Fruit fly (Drosophila melanogaster) whole organism, embryonic: Measurements from ENCODE around the gene Rrp45.

Experiments used
- Adf1 ChIP-seq: fragments of 200-800 bp; sonication (Bioruptor generic); IDR thresholded peaks from 2 replicates; pipeline ENCODE4 v1.3.6; 2022; ENCODE audit warnings: missing biosample characterization, missing genetic modification characterization
- C15 ChIP-seq: fragments of 200-800 bp; sonication (Bioruptor generic); IDR thresholded peaks from 3 replicates; pipeline ENCODE4 v1.3.6; 2022; ENCODE audit warnings: missing biosample characterization, missing genetic modification characterization
- CG11247 ChIP-seq: fragments of 200-800 bp; sonication (Bioruptor generic); IDR thresholded peaks from 2 replicates; pipeline ENCODE4 v1.3.6; 2022; ENCODE audit warnings: missing biosample characterization, missing genetic modification characterization
- CG12299 ChIP-seq: fragments of 200-800 bp; sonication (Bioruptor generic); optimal IDR thresholded peaks from 2 replicates; lab custom pipeline; 2018; ENCODE audit warnings: missing biosample characterization, mild to moderate bottlenecking, missing genetic modification characterization
- CG12391 ChIP-seq: fragments of 200-800 bp; sonication (Bioruptor generic); optimal IDR thresholded peaks from 3 replicates; lab custom pipeline; 2018; ENCODE audit warnings: missing biosample characterization, mild to moderate bottlenecking, missing genetic modification characterization, moderate library complexity
- CG13775 ChIP-seq: fragments of 200-800 bp; sonication (Bioruptor generic); optimal IDR thresholded peaks from 3 replicates; lab custom pipeline; 2017; ENCODE audit warnings: missing biosample characterization, mild to moderate bottlenecking, missing genetic modification characterization
- CG14667 ChIP-seq: fragments of 200-800 bp; sonication (Bioruptor generic); IDR thresholded peaks from 2 replicates; pipeline ENCODE4 v1.3.6; 2022; ENCODE audit warnings: missing biosample characterization, missing genetic modification characterization
- CG15601 ChIP-seq: fragments of 200-800 bp; sonication (Bioruptor generic); optimal IDR thresholded peaks from 3 replicates; lab custom pipeline; 2019; ENCODE audit warnings: missing biosample characterization, mild to moderate bottlenecking, missing genetic modification characterization, moderate library complexity
- CG17328 ChIP-seq: fragments of 200-800 bp; sonication (Bioruptor generic); IDR thresholded peaks from 2 replicates; pipeline ENCODE4 v1.3.6; 2022; ENCODE audit warnings: missing biosample characterization, missing genetic modification characterization
- CG2712 ChIP-seq: fragments of 200-800 bp; optimal IDR thresholded peaks from 3 replicates; lab custom pipeline; 2019; ENCODE audit warnings: missing biosample characterization, mild to moderate bottlenecking, missing genetic modification characterization, moderate library complexity
- CG3065 ChIP-seq: fragments of 200-800 bp; sonication (Bioruptor generic); optimal IDR thresholded peaks from 2 replicates; lab custom pipeline; 2016; ENCODE audit warnings: missing biosample characterization, missing genetic modification characterization
- CG3163 ChIP-seq: fragments of 200-800 bp; sonication (Bioruptor generic); optimal IDR thresholded peaks from 3 replicates; lab custom pipeline; 2016; ENCODE audit warnings: missing biosample characterization, missing genetic modification characterization
- CG4360 ChIP-seq: fragments of 200-800 bp; sonication (Bioruptor generic); IDR thresholded peaks from 2 replicates; pipeline ENCODE4 v1.3.6; 2022; ENCODE audit warnings: missing biosample characterization, missing genetic modification characterization
- CG43689 ChIP-seq: fragments of 200-800 bp; sonication (Bioruptor generic); IDR thresholded peaks from 2 replicates; pipeline ENCODE4 v1.3.6; 2022; ENCODE audit warnings: missing biosample characterization, missing genetic modification characterization
- CG5180 ChIP-seq: fragments of 200-800 bp; sonication (Bioruptor generic); optimal IDR thresholded peaks from 3 replicates; lab custom pipeline; 2017; ENCODE audit warnings: missing biosample characterization, missing genetic modification characterization, mild to moderate bottlenecking, moderate library complexity, missing genetic modification reagents
- CG6254 ChIP-seq: fragments of 200-800 bp; sonication (Bioruptor generic); optimal IDR thresholded peaks from 3 replicates; lab custom pipeline; 2017; ENCODE audit warnings: mild to moderate bottlenecking, missing biosample characterization, missing genetic modification reagents, missing genetic modification characterization
- CG6654 ChIP-seq: fragments of 200-800 bp; sonication (Bioruptor generic); optimal IDR thresholded peaks from 2 replicates; lab custom pipeline; 2017; ENCODE audit warnings: missing biosample characterization, mild to moderate bottlenecking, missing genetic modification characterization
- CG7556 ChIP-seq: fragments of 200-800 bp; sonication (Bioruptor generic); optimal IDR thresholded peaks from 2 replicates; lab custom pipeline; 2017; ENCODE audit warnings: missing biosample characterization, mild to moderate bottlenecking, missing genetic modification characterization
- CG7963 ChIP-seq: fragments of 200-800 bp; sonication (Bioruptor generic); IDR thresholded peaks from 3 replicates; pipeline ENCODE4 v1.3.6; 2022; ENCODE audit warnings: missing biosample characterization, missing genetic modification characterization; ENCODE audit not compliant: partially characterized antibody
- CG8388 ChIP-seq: fragments of 200-800 bp; sonication (Bioruptor generic); optimal IDR thresholded peaks from 2 replicates; lab custom pipeline; 2019; ENCODE audit warnings: missing biosample characterization, mild to moderate bottlenecking, missing genetic modification characterization, moderate library complexity
- CG9609 ChIP-seq: fragments of 200-800 bp; sonication (Bioruptor generic); optimal IDR thresholded peaks from 3 replicates; lab custom pipeline; 2016; ENCODE audit warnings: missing biosample characterization, missing genetic modification characterization
- Doc2 ChIP-seq: fragments of 200-800 bp; sonication (Bioruptor generic); IDR thresholded peaks from 2 replicates; pipeline ENCODE4 v1.3.6; 2022; ENCODE audit warnings: missing biosample characterization, missing genetic modification characterization
- HLHmδ ChIP-seq: fragments of 200-800 bp; sonication (Bioruptor generic); optimal IDR thresholded peaks from 2 replicates; lab custom pipeline; 2018; ENCODE audit warnings: missing biosample characterization, mild to moderate bottlenecking, missing genetic modification characterization, moderate library complexity
- Jarid2 ChIP-seq: fragments of 200-800 bp; sonication (Bioruptor generic); optimal IDR thresholded peaks from 3 replicates; lab custom pipeline; 2017; ENCODE audit warnings: mild to moderate bottlenecking, missing biosample characterization, missing genetic modification reagents, missing genetic modification characterization
- Mes4 ChIP-seq: fragments of 200-800 bp; sonication (Bioruptor generic); optimal IDR thresholded peaks from 2 replicates; lab custom pipeline; 2016; ENCODE audit warnings: missing biosample characterization, missing genetic modification characterization
- PHDP ChIP-seq: fragments of 200-800 bp; sonication (Bioruptor generic); optimal IDR thresholded peaks from 3 replicates; lab custom pipeline; 2018; ENCODE audit warnings: missing biosample characterization, mild to moderate bottlenecking, missing genetic modification characterization, moderate library complexity
- Sin3A ChIP-seq: fragments of >200 bp; optimal IDR thresholded peaks from 2 replicates; lab custom pipeline; 2018
- Sox100B ChIP-seq: fragments of 200-800 bp; sonication (Bioruptor generic); optimal IDR thresholded peaks from 3 replicates; lab custom pipeline; 2018; ENCODE audit warnings: missing biosample characterization, mild to moderate bottlenecking, missing genetic modification characterization
- Spps ChIP-seq: fragments of 200-800 bp; sonication (Bioruptor generic); optimal IDR thresholded peaks from 2 replicates; lab custom pipeline; 2018; ENCODE audit warnings: missing biosample characterization, mild to moderate bottlenecking, missing genetic modification characterization
- Trl ChIP-seq, 3 experiments: fragments of >200 bp in 2 of 3; fragments of 200-800 bp in 1 of 3; sonication (Bioruptor generic) in 1 of 3; optimal IDR thresholded peaks; 2 replicates in 1 of 3; 3 replicates in 2 of 3; lab custom pipeline; 2016 to 2017; ENCODE audit warnings: missing biosample characterization in 1 of 3, missing genetic modification characterization in 1 of 3
- Vsx1 ChIP-seq: fragments of 200-800 bp; sonication (Bioruptor generic); optimal IDR thresholded peaks from 2 replicates; lab custom pipeline; 2017; ENCODE audit warnings: missing biosample characterization, mild to moderate bottlenecking, missing genetic modification characterization, missing genetic modification reagents
- YL-1 ChIP-seq: fragments of 200-800 bp; sonication (Bioruptor generic); optimal IDR thresholded peaks from 3 replicates; lab custom pipeline; 2017; ENCODE audit warnings: missing biosample characterization, mild to moderate bottlenecking, missing genetic modification characterization
- cad ChIP-seq: fragments of >200 bp; optimal IDR thresholded peaks from 2 replicates; lab custom pipeline; 2017; ENCODE audit warnings: missing biosample characterization, missing genetic modification characterization
- chm ChIP-seq: fragments of 200-800 bp; sonication (Bioruptor generic); IDR thresholded peaks from 2 replicates; pipeline ENCODE4 v1.3.6; 2022; ENCODE audit warnings: missing biosample characterization, missing genetic modification characterization
- crol ChIP-seq: fragments of 200-800 bp; sonication (Bioruptor generic); IDR thresholded peaks from 2 replicates; pipeline ENCODE4 v1.3.6; 2022; ENCODE audit warnings: missing biosample characterization, missing genetic modification characterization
- dan ChIP-seq: fragments of 200-800 bp; sonication (Bioruptor generic); IDR thresholded peaks from 2 replicates; pipeline ENCODE4 v1.3.6; 2022; ENCODE audit warnings: missing biosample characterization, missing genetic modification characterization
- en ChIP-seq: fragments of 200-800 bp; sonication (Bioruptor generic); optimal IDR thresholded peaks from 2 replicates; lab custom pipeline; 2016; ENCODE audit warnings: missing biosample characterization, missing genetic modification characterization
- ftz-f1 ChIP-seq: fragments of 200-800 bp; sonication (Bioruptor generic); optimal IDR thresholded peaks from 2 replicates; lab custom pipeline; 2016; ENCODE audit warnings: missing biosample characterization, missing genetic modification characterization
- gcm ChIP-seq: fragments of 200-800 bp; sonication (Bioruptor generic); optimal IDR thresholded peaks from 2 replicates; lab custom pipeline; 2019; ENCODE audit warnings: missing biosample characterization, mild to moderate bottlenecking, missing genetic modification characterization, moderate library complexity
- her ChIP-seq: fragments of 200-800 bp; sonication (Bioruptor generic); optimal IDR thresholded peaks from 2 replicates; lab custom pipeline; 2016; ENCODE audit warnings: missing biosample characterization, missing genetic modification characterization
- jigr1 ChIP-seq: fragments of 200-800 bp; sonication (Bioruptor generic); IDR thresholded peaks from 3 replicates; pipeline ENCODE4 v1.3.6; 2022; ENCODE audit warnings: missing biosample characterization, missing genetic modification characterization
- knrl ChIP-seq: fragments of 200-800 bp; sonication (Bioruptor generic); IDR thresholded peaks from 3 replicates; pipeline ENCODE4 v1.3.6; 2022; ENCODE audit warnings: missing biosample characterization, missing genetic modification characterization; ENCODE audit not compliant: partially characterized antibody
- prd ChIP-seq, 3 experiments: fragments of >200 bp in 2 of 3; fragments of 200-800 bp in 1 of 3; sonication (Bioruptor generic) in 1 of 3; optimal IDR thresholded peaks in 2 of 3; IDR thresholded peaks in 1 of 3; 2 replicates in 2 of 3; 3 replicates in 1 of 3; pipeline versions ENCODE4 v1.3.6 to Lab custom; 2017 to 2022; ENCODE audit warnings: missing biosample characterization in 1 of 3, missing genetic modification characterization in 1 of 3
- schlank ChIP-seq: fragments of 200-800 bp; sonication (Bioruptor generic); optimal IDR thresholded peaks from 2 replicates; lab custom pipeline; 2018; ENCODE audit warnings: missing biosample characterization, mild to moderate bottlenecking, missing genetic modification characterization
- twi ChIP-seq: fragments of 200-800 bp; optimal IDR thresholded peaks from 2 replicates; lab custom pipeline; 2019; ENCODE audit warnings: missing biosample characterization, mild to moderate bottlenecking, missing genetic modification characterization, moderate library complexity
- wor ChIP-seq: fragments of 200-800 bp; sonication (Bioruptor generic); IDR thresholded peaks from 2 replicates; pipeline ENCODE4 v1.3.6; 2022; ENCODE audit warnings: missing biosample characterization, missing genetic modification characterization
- zen ChIP-seq: fragments of 200-800 bp; sonication (Bioruptor generic); optimal IDR thresholded peaks from 3 replicates; lab custom pipeline; 2018; ENCODE audit warnings: missing biosample characterization, mild to moderate bottlenecking, missing genetic modification characterization, moderate library complexity
- zf30C ChIP-seq: fragments of 200-800 bp; sonication (Bioruptor generic); optimal IDR thresholded peaks from 3 replicates; lab custom pipeline; 2018; ENCODE audit warnings: missing biosample characterization, mild to moderate bottlenecking, missing genetic modification characterization

Rrp45 gene

DNA sequence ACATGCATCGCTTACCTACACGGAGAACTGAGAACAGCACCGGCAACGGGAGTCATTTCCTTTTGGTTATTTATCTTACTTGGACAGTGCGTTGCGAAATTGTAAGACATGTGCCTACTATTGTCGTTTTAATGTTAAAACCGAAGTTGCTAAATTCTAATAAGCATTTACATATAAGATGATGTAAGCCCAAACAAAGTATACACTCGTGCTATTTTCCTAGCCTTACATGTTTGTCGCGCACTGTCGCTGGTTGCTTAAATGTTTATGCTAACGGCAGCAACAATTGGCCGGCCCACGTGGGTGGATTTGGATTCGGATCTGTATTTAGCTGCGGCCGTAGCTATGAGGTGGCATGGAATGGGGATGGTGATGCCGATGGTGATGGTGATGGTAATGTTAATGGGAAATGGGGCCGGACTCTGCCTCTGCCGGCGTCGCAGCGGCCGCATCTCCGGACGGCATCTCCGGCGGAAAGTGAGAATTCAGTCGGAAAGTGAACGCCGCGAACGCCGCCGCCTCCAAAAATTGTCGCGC is 20.2 kb upstream of the Rrp45 start, which contains the start of gene CG4829 (continued):
- TF ChIP-seq CG6654 (GFP tag; lab: Kevin White, UChicago), result peak; percentile 71
- TF ChIP-seq YL-1 (GFP tag; lab: Kevin White, UChicago), result no peak
- peak; percentile 84 for TF ChIP-seq Mes4 (GFP tag; lab: Kevin White, UChicago)
- no peak for TF ChIP-seq crol
- no peak for TF ChIP-seq CG7963
- peak; percentile 88 for TF ChIP-seq CG17328 (GFP tag; lab: Robert Waterston, UW)
- peak; percentile 78 for TF ChIP-seq CG5180 (GFP tag; lab: Kevin White, UChicago)
- no peak for TF ChIP-seq prd (optimal IDR thresholded peaks at IDR 0.05; lab: Kevin White, UChicago)
- TF ChIP-seq prd (GFP tag; IDR thresholded peaks at IDR 0.05; lab: Robert Waterston, UW), result peak; percentile 90
- TF ChIP-seq CG13775 (GFP tag; lab: Kevin White, UChicago), result peak; percentile 60
- peak; percentile 86 for TF ChIP-seq CG11247 (GFP tag; lab: Robert Waterston, UW)
- no peak for TF ChIP-seq ftz-f1 (GFP tag; lab: Kevin White, UChicago)
- peak; percentile 83 for TF ChIP-seq Sox100B
- TF ChIP-seq Trl (optimal IDR thresholded peaks at IDR 0.05; lab: Kevin White, UChicago), result no peak
- TF ChIP-seq Trl (GFP tag; optimal IDR thresholded peaks at IDR 0.05; lab: Kevin White, UChicago), result peak; percentile 87
- peak; percentile 80 for TF ChIP-seq en (GFP tag; lab: Kevin White, UChicago)
- peak; percentile 79 for TF ChIP-seq CG12299
- TF ChIP-seq PHDP (tag; lab: Kevin White, UChicago), result peak; percentile 91
- TF ChIP-seq CG8388, result peak; percentile 79
- no peak for TF ChIP-seq HLHmδ
- peak; percentile 90 for TF ChIP-seq CG2712 (tag; lab: Kevin White, UChicago)
- peak; percentile 74 for TF ChIP-seq schlank (tag; lab: Kevin White, UChicago)
- TF ChIP-seq zen (tag; lab: Kevin White, UChicago), result peak; percentile 79
- peak; percentile 79 for TF ChIP-seq CG15601 (tag; lab: Kevin White, UChicago)
- TF ChIP-seq Adf1, result peak; percentile 40
- peak; percentile 67 for TF ChIP-seq Vsx1 (GFP tag; lab: Kevin White, UChicago)
- TF ChIP-seq CG3065, result peak; percentile 29
- TF ChIP-seq CG4360, result peak; percentile 50
- peak; percentile 82 for TF ChIP-seq gcm (GFP tag; lab: Kevin White, UChicago)
- TF ChIP-seq CG43689 (GFP tag; lab: Robert Waterston, UW), result peak; percentile 70
- TF ChIP-seq dan (GFP tag; lab: Robert Waterston, UW), result no peak
- peak; percentile 85 for TF ChIP-seq CG12391 (tag; lab: Kevin White, UChicago)
- TF ChIP-seq CG7556 (GFP tag; lab: Kevin White, UChicago), result peak; percentile 81
- TF ChIP-seq C15 (GFP tag; lab: Robert Waterston, UW), result peak; percentile 73; the same call in 1 of the 3 replicates
- peak; percentile 64 for TF ChIP-seq Jarid2 (GFP tag; lab: Kevin White, UChicago)
- no peak for TF ChIP-seq cad (GFP tag; lab: Kevin White, UChicago)
- peak; percentile 66 for TF ChIP-seq Spps
- peak; percentile 67 for TF ChIP-seq wor
- peak; percentile 72 for TF ChIP-seq twi (tag; lab: Kevin White, UChicago)
- peak; percentile 80 for TF ChIP-seq CG6254 (GFP tag; lab: Kevin White, UChicago)
- peak; percentile 64 for TF ChIP-seq CG14667 (GFP tag; lab: Robert Waterston, UW)
- no peak for TF ChIP-seq knrl (GFP tag; lab: Robert Waterston, UW)
- peak; percentile 87; the same call in 1 of the 2 replicates for TF ChIP-seq chm (GFP tag; lab: Robert Waterston, UW)
- TF ChIP-seq zf30C (GFP tag; lab: Kevin White, UChicago), result no peak
- peak; percentile 86 for TF ChIP-seq her
- peak; percentile 59 for TF ChIP-seq Doc2 (GFP tag; lab: Robert Waterston, UW)
- TF ChIP-seq CG3163 (GFP tag; lab: Kevin White, UChicago), result peak; percentile 56
- peak; percentile 77 for TF ChIP-seq jigr1
- no peak for TF ChIP-seq Sin3A (lab: Kevin White, UChicago)
- TF ChIP-seq CG9609, result peak; percentile 81
